Worm (Caenorhabditis elegans): ENCODE results near the gene znf-207.

- TF ChIP-seq ama-1 (optimal IDR thresholded peaks at IDR 0.05) (no peak), gmeb-2 (tag; optimal IDR thresholded peaks at IDR 0.05) (no peak), rnt-1 (tag; optimal IDR thresholded peaks at IDR 0.05) (no peak), tbx-2 (tag; optimal IDR thresholded peaks at IDR 0.05) (no peak), elt-2 (tag; optimal IDR thresholded peaks at IDR 0.05) (no peak), sdc-2 (tag; optimal IDR thresholded peaks at IDR 0.05) (no peak), ceh-2 (tag; optimal IDR thresholded peaks at IDR 0.05) (no peak), ceh-22 (tag; optimal IDR thresholded peaks at IDR 0.05) (no peak), dmd-4 (tag; optimal IDR thresholded peaks at IDR 0.05; ENCODE audit: borderline replicate concordance) (no peak), ztf-16 (tag; optimal IDR thresholded peaks at IDR 0.05) (no peak)
Measured at ce11 chrIV:11276026-11276425, 34.7 kb upstream of the znf-207 start.
